Fruit fly (Drosophila melanogaster): Measurements from ENCODE around the gene p53.

- TF ChIP-seq CG11617 (GFP tag; optimal IDR thresholded peaks at IDR 0.05), result no peak
- TF ChIP-seq CG1620 (GFP tag; optimal IDR thresholded peaks at IDR 0.05), result no peak
- TF ChIP-seq CG14711 (tag; optimal IDR thresholded peaks at IDR 0.05), result no peak
- no peak for TF ChIP-seq CG7101 (tag; optimal IDR thresholded peaks at IDR 0.05)
- TF ChIP-seq ovo (GFP tag; optimal IDR thresholded peaks at IDR 0.05), result no peak
- no peak for TF ChIP-seq CG12768 (GFP tag; optimal IDR thresholded peaks at IDR 0.05)
Observed at dm6 chr3R:23036321-23036720, 17.6 kb downstream of the p53 start.

All from whole organism, adult.